Worm (Caenorhabditis elegans) whole organism, late embryonic: ENCODE data around the gene F12A10.9.
"Not testable (repeated sequence)": the region's sequence is repeated elsewhere in the genome, so short reads cannot be mapped to it uniquely, and the experiment has no call there.

ENCODE experiments used
- ceh-14 ChIP-seq: sonication (generic microtip); optimal IDR thresholded peaks from 2 replicates; lab custom pipeline; 2016; ENCODE audit warnings: missing genotype, missing genetic modification characterization, missing compliant biosample characterization
- dmd-4 ChIP-seq: sonication (generic microtip); optimal IDR thresholded peaks from 2 replicates; lab custom pipeline; 2016; ENCODE audit warnings: borderline replicate concordance, missing genetic modification characterization, missing compliant biosample characterization
- lin-11 ChIP-seq: fragments of 200-800 bp; sonication (Bioruptor generic); optimal IDR thresholded peaks from 2 replicates; lab custom pipeline; 2018; ENCODE audit warnings: mild to moderate bottlenecking, missing genetic modification characterization, missing compliant biosample characterization
- nhr-11 ChIP-seq: fragments of 150-350 bp; optimal IDR thresholded peaks from 2 replicates; lab custom pipeline; 2014; ENCODE audit warnings: missing biosample characterization, missing genetic modification characterization
- npax-4 ChIP-seq: sonication (generic microtip); optimal IDR thresholded peaks from 2 replicates; lab custom pipeline; 2016; ENCODE audit warnings: missing genetic modification characterization, missing compliant biosample characterization

- not testable (repeated sequence) for TF ChIP-seq lin-11; nhr-11; npax-4 (tag; lab: Kevin White, UChicago); ceh-14 (tag; lab: Kevin White, UChicago); dmd-4 (tag; lab: Kevin White, UChicago)
These were observed 36.5 kb downstream of the F12A10.9 start, which contains the start of gene hlh-25 for ce11 chrII:5534939-5535338.
